Worm (Caenorhabditis elegans): Measurements from ENCODE around the gene col-13.

DNA sequence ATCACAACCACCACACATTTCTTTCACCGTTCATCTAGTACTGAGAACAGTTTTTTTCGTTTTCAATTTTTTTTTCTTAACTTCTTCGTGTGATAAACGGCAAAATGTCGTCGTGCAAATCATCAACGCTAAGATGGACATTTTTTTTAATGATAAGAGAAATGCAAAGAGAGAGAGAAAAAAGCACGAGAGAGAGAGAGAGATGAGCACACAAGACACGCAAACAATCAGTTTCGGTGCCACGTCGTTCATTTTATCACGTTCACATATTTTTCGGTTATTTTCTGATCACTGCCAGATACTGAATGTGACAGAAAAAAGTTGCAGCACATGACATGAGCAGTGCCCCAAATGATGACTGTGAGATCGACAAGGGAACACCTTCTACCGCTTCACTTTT lies 46.5 kb upstream of the col-13 start, which contains the start of gene egl-9:
- TF ChIP-seq pha-4 (tag; optimal IDR thresholded peaks at IDR 0.05) (no peak), sdc-2 (tag; optimal IDR thresholded peaks at IDR 0.05) (no peak), ttx-3 (tag; optimal IDR thresholded peaks at IDR 0.05) (no peak), tbx-7 (tag; optimal IDR thresholded peaks at IDR 0.05) (no peak), ztf-16 (tag; optimal IDR thresholded peaks at IDR 0.05) (no peak)

All from whole organism, late embryonic.